Worm (Caenorhabditis elegans) whole organism, mixed stage, embryonic: ENCODE data around the gene F46B3.15.

ENCODE experiments used
- bed-3 ChIP-seq: fragments of 200-800 bp; sonication (Bioruptor generic); optimal IDR thresholded peaks from 3 replicates; lab custom pipeline; 2018; ENCODE audit warnings: mild to moderate bottlenecking, missing genetic modification characterization, moderate library complexity, missing compliant biosample characterization
- blmp-1 ChIP-seq: fragments of 150-350 bp; optimal IDR thresholded peaks from 2 replicates; lab custom pipeline; 2014; ENCODE audit warnings: missing biosample characterization, missing genetic modification characterization
- ceh-39 ChIP-seq: fragments of 150-350 bp; optimal IDR thresholded peaks from 2 replicates; lab custom pipeline; 2014; ENCODE audit warnings: missing biosample characterization, missing genetic modification characterization
- ceh-83 ChIP-seq: fragments of 200-800 bp; sonication (Bioruptor generic); optimal IDR thresholded peaks from 2 replicates; lab custom pipeline; 2018; ENCODE audit warnings: mild to moderate bottlenecking, missing genetic modification characterization, missing compliant biosample characterization
- cnd-1 ChIP-seq: fragments of 200-800 bp; sonication (Bioruptor generic); optimal IDR thresholded peaks from 2 replicates; lab custom pipeline; 2018; ENCODE audit warnings: mild to moderate bottlenecking, missing genetic modification characterization, missing compliant biosample characterization
- drap-1 ChIP-seq: fragments of 200-800 bp; sonication (Bioruptor generic); optimal IDR thresholded peaks from 3 replicates; lab custom pipeline; 2018; ENCODE audit warnings: mild to moderate bottlenecking, missing genetic modification characterization, missing compliant biosample characterization
- elt-1 ChIP-seq: sonication (generic microtip); optimal IDR thresholded peaks from 2 replicates; lab custom pipeline; 2017; ENCODE audit warnings: missing genetic modification characterization, mild to moderate bottlenecking, missing compliant biosample characterization, antibody characterized with exemption, moderate library complexity, borderline replicate concordance; ENCODE audit not compliant: insufficient read depth
- elt-3 ChIP-seq: fragments of 150-350 bp; optimal IDR thresholded peaks from 2 replicates; lab custom pipeline; 2014; ENCODE audit warnings: missing biosample characterization, missing genetic modification characterization
- ham-2 ChIP-seq: fragments of 200-800 bp; sonication (Bioruptor generic); optimal IDR thresholded peaks from 2 replicates; lab custom pipeline; 2018; ENCODE audit warnings: mild to moderate bottlenecking, missing genetic modification characterization, missing compliant biosample characterization
- hlh-1 ChIP-seq: fragments of 150-350 bp; optimal IDR thresholded peaks from 2 replicates; lab custom pipeline; 2014; ENCODE audit warnings: missing biosample characterization, missing genetic modification reagents, missing genetic modification characterization
- lin-13 ChIP-seq: fragments of 150-350 bp; optimal IDR thresholded peaks from 2 replicates; lab custom pipeline; 2014; ENCODE audit warnings: missing biosample characterization, missing genetic modification characterization
- nhr-12 ChIP-seq: fragments of 150-350 bp; optimal IDR thresholded peaks from 2 replicates; lab custom pipeline; 2014; ENCODE audit warnings: missing biosample characterization, missing genetic modification characterization
- nhr-237 ChIP-seq: fragments of 150-350 bp; optimal IDR thresholded peaks from 2 replicates; lab custom pipeline; 2014; ENCODE audit warnings: missing biosample characterization, missing genetic modification characterization
- nhr-28 ChIP-seq: fragments of 150-350 bp; optimal IDR thresholded peaks from 2 replicates; lab custom pipeline; 2014; ENCODE audit warnings: missing biosample characterization, missing genetic modification characterization
- nhr-76 ChIP-seq: sonication (generic microtip); optimal IDR thresholded peaks from 2 replicates; lab custom pipeline; 2017; ENCODE audit warnings: missing biosample characterization, missing genetic modification characterization
- sem-2 ChIP-seq: fragments of 200-800 bp; sonication (Bioruptor generic); optimal IDR thresholded peaks from 2 replicates; lab custom pipeline; 2018; ENCODE audit warnings: mild to moderate bottlenecking, missing genetic modification characterization, missing compliant biosample characterization
- sptf-1 ChIP-seq: sonication (generic microtip); optimal IDR thresholded peaks from 2 replicates; lab custom pipeline; 2017; ENCODE audit warnings: mild to moderate bottlenecking, missing genetic modification characterization, moderate library complexity, missing compliant biosample characterization
- unc-120 ChIP-seq: sonication (generic microtip); optimal IDR thresholded peaks from 2 replicates; lab custom pipeline; 2017; ENCODE audit warnings: missing genetic modification characterization, missing compliant biosample characterization; ENCODE audit not compliant: poor library complexity, severe bottlenecking
- unc-39 ChIP-seq: fragments of 150-350 bp; optimal IDR thresholded peaks from 2 replicates; lab custom pipeline; 2014; ENCODE audit warnings: missing biosample characterization, missing genetic modification characterization
- zip-8 ChIP-seq: fragments of 150-350 bp; optimal IDR thresholded peaks from 2 replicates; lab custom pipeline; 2014; ENCODE audit warnings: missing biosample characterization, missing genetic modification characterization
- ztf-11 ChIP-seq: fragments of 150-350 bp; optimal IDR thresholded peaks from 2 replicates; lab custom pipeline; 2014; ENCODE audit warnings: missing biosample characterization, missing genetic modification characterization

F46B3.15 gene

DNA sequence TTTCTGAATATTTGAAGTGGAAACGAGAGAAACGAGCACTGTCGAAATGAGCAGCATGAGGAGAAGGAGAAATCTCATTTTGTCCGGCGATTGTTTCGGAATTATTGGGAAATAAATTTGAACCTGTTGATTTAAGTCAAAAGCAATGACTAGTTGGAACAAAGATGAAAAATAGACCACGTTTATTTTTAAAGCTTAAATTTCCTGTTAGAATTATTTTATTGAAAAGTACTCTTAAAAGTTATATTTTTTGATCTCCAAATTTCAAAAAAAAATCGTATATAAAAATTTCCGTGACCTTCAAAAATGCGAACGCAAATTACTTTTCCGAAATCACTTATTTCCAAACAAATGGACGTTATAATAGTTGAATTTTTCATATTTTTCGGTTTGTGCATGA is 37.9 kb downstream of the F46B3.15 start, which contains the start of gene F26F2.11:
F26F2.11 (minus strand) TSS at position 101 of the 400 bp plus-strand sequence.
- no peak for TF ChIP-seq cnd-1 (tag; lab: Kevin White, UChicago)

DNA sequence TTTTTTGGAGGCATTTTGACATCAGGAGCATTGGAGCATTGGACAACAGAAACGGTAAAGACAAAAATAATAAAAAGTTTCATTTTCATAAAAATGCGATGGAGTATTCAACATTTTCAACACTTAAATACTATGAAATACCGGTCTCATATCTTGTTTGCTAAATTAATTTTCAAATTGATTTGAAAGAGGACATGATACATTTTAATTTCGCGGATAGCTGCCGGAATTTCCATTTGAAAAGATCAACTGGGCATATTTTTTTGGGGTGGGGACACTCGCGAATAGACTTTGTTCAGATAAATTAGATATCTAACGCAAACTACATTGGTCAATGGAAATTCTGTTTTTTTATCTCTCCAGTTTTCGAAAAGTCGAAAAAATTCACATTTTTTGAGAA is 38.8 kb downstream of the F46B3.15 start, which contains the start of gene F26F2.10:
F26F2.10 (minus strand) TSS at position 101 of the 400 bp plus-strand sequence.
- TF ChIP-seq ztf-11 (tag; lab: Kevin White, UChicago), result no peak
- TF ChIP-seq bed-3, result no peak
- no peak for TF ChIP-seq nhr-28
- no peak for TF ChIP-seq nhr-76 (tag; lab: Kevin White, UChicago)
- no peak for TF ChIP-seq zip-8
- TF ChIP-seq unc-120 (tag; lab: Kevin White, UChicago), result no peak
- no peak for TF ChIP-seq lin-13 (tag; lab: Kevin White, UChicago)
- no peak for TF ChIP-seq unc-39 (tag; lab: Kevin White, UChicago)
- no peak for TF ChIP-seq sptf-1 (tag; lab: Kevin White, UChicago)
- TF ChIP-seq drap-1 (GFP tag; lab: Kevin White, UChicago), result no peak
- TF ChIP-seq sem-2 (GFP tag; lab: Kevin White, UChicago), result no peak
- no peak for TF ChIP-seq ham-2
- TF ChIP-seq nhr-237 (tag; lab: Kevin White, UChicago), result no peak
- TF ChIP-seq elt-3 (tag; lab: Kevin White, UChicago), result no peak
- no peak for TF ChIP-seq blmp-1 (tag; lab: Kevin White, UChicago)
- no peak for TF ChIP-seq nhr-12 (tag; lab: Kevin White, UChicago)
- TF ChIP-seq ceh-83 (GFP tag; lab: Kevin White, UChicago), result no peak
- TF ChIP-seq elt-1 (tag; lab: Kevin White, UChicago), result no peak
- TF ChIP-seq ceh-39, result no peak
- no peak for TF ChIP-seq hlh-1
